Fruit fly (Drosophila melanogaster) whole organism, embryonic: ENCODE results near the gene CG7987.

ENCODE experiments used
- Aef1 ChIP-seq: fragments of 200-800 bp; sonication (Bioruptor generic); IDR thresholded peaks from 3 replicates; pipeline ENCODE4 v1.3.6; 2022; ENCODE audit warnings: missing biosample characterization, missing genetic modification characterization
- Asciz ChIP-seq: fragments of 200-800 bp; sonication (Bioruptor generic); optimal IDR thresholded peaks from 2 replicates; lab custom pipeline; 2017; ENCODE audit warnings: missing biosample characterization, mild to moderate bottlenecking, missing genetic modification characterization, missing genetic modification reagents
- B-H2 ChIP-seq: fragments of 200-800 bp; sonication (Bioruptor generic); optimal IDR thresholded peaks from 2 replicates; lab custom pipeline; 2018; ENCODE audit warnings: missing biosample characterization, mild to moderate bottlenecking, missing genetic modification characterization
- Bdp1 ChIP-seq: fragments of 200-800 bp; sonication (Bioruptor generic); optimal IDR thresholded peaks from 3 replicates; lab custom pipeline; 2016; ENCODE audit warnings: missing biosample characterization, missing genetic modification characterization
- CG10979 ChIP-seq: fragments of 200-800 bp; sonication (Bioruptor generic); optimal IDR thresholded peaks from 2 replicates; lab custom pipeline; 2018; ENCODE audit warnings: missing biosample characterization, mild to moderate bottlenecking, missing genetic modification characterization, moderate library complexity
- CG11723 ChIP-seq: fragments of 200-800 bp; sonication (Bioruptor generic); optimal IDR thresholded peaks from 2 replicates; lab custom pipeline; 2017; ENCODE audit warnings: missing biosample characterization, mild to moderate bottlenecking, missing genetic modification characterization
- CG12744 ChIP-seq: fragments of 200-800 bp; sonication (Bioruptor generic); optimal IDR thresholded peaks from 2 replicates; lab custom pipeline; 2016; ENCODE audit warnings: missing biosample characterization, missing genetic modification characterization
- CG15073 ChIP-seq: fragments of 200-800 bp; sonication (Bioruptor generic); optimal IDR thresholded peaks from 2 replicates; lab custom pipeline; 2016; ENCODE audit warnings: missing biosample characterization, missing genetic modification characterization
- CG16815 ChIP-seq: fragments of 200-800 bp; sonication (Bioruptor generic); optimal IDR thresholded peaks from 3 replicates; lab custom pipeline; 2017; ENCODE audit warnings: missing biosample characterization, mild to moderate bottlenecking, missing genetic modification characterization
- CG17361 ChIP-seq: fragments of 200-800 bp; sonication (Bioruptor generic); IDR thresholded peaks from 3 replicates; pipeline ENCODE4 v1.3.6; 2022; ENCODE audit warnings: missing biosample characterization, missing genetic modification characterization
- CG18011 ChIP-seq: fragments of 200-800 bp; sonication (Bioruptor generic); optimal IDR thresholded peaks from 2 replicates; lab custom pipeline; 2017; ENCODE audit warnings: missing biosample characterization, missing genetic modification characterization, mild to moderate bottlenecking, moderate library complexity, missing genotype
- CG18599 ChIP-seq: fragments of 200-800 bp; sonication (Bioruptor generic); optimal IDR thresholded peaks from 3 replicates; lab custom pipeline; 2017; ENCODE audit warnings: missing biosample characterization, missing genetic modification characterization, mild to moderate bottlenecking, moderate library complexity, missing genetic modification reagents
- CG3065 ChIP-seq: fragments of 200-800 bp; sonication (Bioruptor generic); optimal IDR thresholded peaks from 2 replicates; lab custom pipeline; 2016; ENCODE audit warnings: missing biosample characterization, missing genetic modification characterization
- CG32767 ChIP-seq: fragments of 200-800 bp; sonication (Bioruptor generic); IDR thresholded peaks from 2 replicates; pipeline ENCODE4 v1.3.6; 2022; ENCODE audit warnings: missing biosample characterization, missing genetic modification characterization
- CG42726 ChIP-seq: fragments of 200-800 bp; sonication (Bioruptor generic); IDR thresholded peaks from 2 replicates; pipeline ENCODE4 v1.3.6; 2022; ENCODE audit warnings: missing biosample characterization, missing genetic modification characterization; ENCODE audit not compliant: partially characterized antibody
- CG4820 ChIP-seq: fragments of 200-800 bp; sonication (Bioruptor generic); optimal IDR thresholded peaks from 3 replicates; lab custom pipeline; 2016; ENCODE audit warnings: missing biosample characterization, missing genetic modification characterization
- CG6689 ChIP-seq: fragments of 200-800 bp; sonication (Bioruptor generic); IDR thresholded peaks from 2 replicates; pipeline ENCODE4 v1.3.6; 2022; ENCODE audit warnings: missing biosample characterization, missing genetic modification characterization
- CTCF ChIP-seq: fragments of 200-800 bp; sonication (Bioruptor generic); optimal IDR thresholded peaks from 2 replicates; lab custom pipeline; 2017; ENCODE audit warnings: missing biosample characterization, mild to moderate bottlenecking, missing genetic modification characterization, moderate library complexity
- Dfd ChIP-seq, 2 experiments: fragments of >200 bp; optimal IDR thresholded peaks; 2 replicates each; lab custom pipeline; 2017; ENCODE audit warnings: missing biosample characterization in 2 of 2, missing genetic modification characterization in 2 of 2
- Gug ChIP-seq: fragments of 200-800 bp; sonication (Bioruptor generic); IDR thresholded peaks from 4 replicates; pipeline ENCODE4 v1.3.6; 2022; ENCODE audit warnings: missing biosample characterization, missing genetic modification characterization
- Hr39 ChIP-seq: fragments of >200 bp; optimal IDR thresholded peaks from 2 replicates; lab custom pipeline; 2017
- Mad ChIP-seq: fragments of 200-800 bp; sonication (Bioruptor generic); optimal IDR thresholded peaks from 2 replicates; lab custom pipeline; 2016; ENCODE audit warnings: missing biosample characterization, missing genetic modification characterization
- Meics ChIP-seq: fragments of 200-800 bp; sonication (Bioruptor generic); optimal IDR thresholded peaks from 2 replicates; lab custom pipeline; 2017; ENCODE audit warnings: missing biosample characterization, mild to moderate bottlenecking, missing genetic modification characterization
- Myb ChIP-seq: fragments of 200-800 bp; sonication (Bioruptor generic); optimal IDR thresholded peaks from 2 replicates; lab custom pipeline; 2016; ENCODE audit warnings: missing biosample characterization, missing genetic modification characterization
- NfI ChIP-seq: fragments of 200-800 bp; sonication (Bioruptor generic); optimal IDR thresholded peaks from 3 replicates; lab custom pipeline; 2018; ENCODE audit warnings: missing biosample characterization, mild to moderate bottlenecking, missing genetic modification characterization, moderate library complexity
- Rfx ChIP-seq: fragments of 200-800 bp; sonication (Bioruptor generic); IDR thresholded peaks from 2 replicates; pipeline ENCODE4 v1.3.6; 2022; ENCODE audit warnings: missing biosample characterization, missing genetic modification characterization
- Taf1 ChIP-seq: fragments of 200-800 bp; sonication (Bioruptor generic); IDR thresholded peaks from 2 replicates; pipeline ENCODE4 v1.3.6; 2022; ENCODE audit warnings: missing biosample characterization, missing genetic modification characterization
- Xbp1 ChIP-seq: fragments of 200-800 bp; sonication (Bioruptor generic); optimal IDR thresholded peaks from 3 replicates; lab custom pipeline; 2016; ENCODE audit warnings: missing biosample characterization, mild to moderate bottlenecking, missing genetic modification characterization
- ab ChIP-seq: fragments of 200-800 bp; sonication (Bioruptor generic); optimal IDR thresholded peaks from 2 replicates; lab custom pipeline; 2016; ENCODE audit warnings: missing biosample characterization, missing genetic modification characterization
- abd-A ChIP-seq: fragments of 200-800 bp; sonication (Bioruptor generic); optimal IDR thresholded peaks from 3 replicates; lab custom pipeline; 2019; ENCODE audit warnings: missing biosample characterization, mild to moderate bottlenecking, missing genetic modification characterization, moderate library complexity
- ato ChIP-seq: fragments of 200-800 bp; sonication (Bioruptor generic); IDR thresholded peaks from 2 replicates; pipeline ENCODE4 v1.3.6; 2022; ENCODE audit warnings: missing biosample characterization, missing genetic modification characterization; ENCODE audit not compliant: partially characterized antibody
- bbx ChIP-seq: fragments of 200-800 bp; sonication (Bioruptor generic); IDR thresholded peaks from 2 replicates; pipeline ENCODE4 v1.3.6; 2022; ENCODE audit warnings: missing biosample characterization, missing genetic modification characterization; ENCODE audit not compliant: partially characterized antibody
- bigmax ChIP-seq: fragments of 200-800 bp; sonication (Bioruptor generic); optimal IDR thresholded peaks from 2 replicates; lab custom pipeline; 2018; ENCODE audit warnings: missing biosample characterization, mild to moderate bottlenecking, missing genetic modification characterization
- ci ChIP-seq: fragments of 200-800 bp; sonication (Bioruptor generic); IDR thresholded peaks from 3 replicates; pipeline ENCODE4 v1.3.6; 2022; ENCODE audit warnings: missing biosample characterization, missing genetic modification characterization
- cwo ChIP-seq: fragments of 200-800 bp; sonication (Bioruptor generic); optimal IDR thresholded peaks from 3 replicates; lab custom pipeline; 2017; ENCODE audit warnings: missing biosample characterization, missing genetic modification characterization, mild to moderate bottlenecking, moderate library complexity, missing genetic modification reagents
- dimm ChIP-seq: fragments of 200-800 bp; sonication (Bioruptor generic); IDR thresholded peaks from 2 replicates; pipeline ENCODE4 v1.3.6; 2022; ENCODE audit warnings: missing biosample characterization, missing genetic modification characterization
- emc ChIP-seq: fragments of 200-800 bp; sonication (Bioruptor generic); optimal IDR thresholded peaks from 2 replicates; lab custom pipeline; 2016; ENCODE audit warnings: missing biosample characterization, missing genetic modification characterization
- eyg ChIP-seq: fragments of 200-800 bp; sonication (Bioruptor generic); optimal IDR thresholded peaks from 3 replicates; lab custom pipeline; 2016; ENCODE audit warnings: missing biosample characterization, missing genetic modification characterization
- gro ChIP-seq: fragments of 200-800 bp; sonication (Bioruptor generic); optimal IDR thresholded peaks from 2 replicates; lab custom pipeline; 2016; ENCODE audit warnings: missing biosample characterization, missing genetic modification characterization
- lab ChIP-seq: fragments of 200-800 bp; sonication (Bioruptor generic); optimal IDR thresholded peaks from 3 replicates; lab custom pipeline; 2017; ENCODE audit warnings: missing biosample characterization, missing genetic modification characterization, mild to moderate bottlenecking, moderate library complexity, missing genetic modification reagents
- lov ChIP-seq, 2 experiments: fragments of 200-800 bp in 1 of 2; fragments of >200 bp in 1 of 2; sonication (Bioruptor generic) in 1 of 2; IDR thresholded peaks in 1 of 2; optimal IDR thresholded peaks in 1 of 2; 2 replicates in 1 of 2; 3 replicates in 1 of 2; pipeline versions ENCODE4 v1.3.6 to Lab custom; 2017 to 2022; ENCODE audit warnings: missing biosample characterization in 1 of 2, missing genetic modification characterization in 1 of 2
- mam ChIP-seq: fragments of 200-800 bp; sonication (Bioruptor generic); optimal IDR thresholded peaks from 3 replicates; lab custom pipeline; 2016; ENCODE audit warnings: missing biosample characterization, missing genetic modification characterization
- org-1 ChIP-seq: fragments of 200-800 bp; sonication (Bioruptor generic); optimal IDR thresholded peaks from 2 replicates; lab custom pipeline; 2017; ENCODE audit warnings: missing biosample characterization, missing genetic modification characterization
- peb ChIP-seq: fragments of 200-800 bp; sonication (Bioruptor generic); IDR thresholded peaks from 2 replicates; pipeline ENCODE4 v1.3.6; 2022; ENCODE audit warnings: missing biosample characterization, missing genetic modification characterization
- pros ChIP-seq: fragments of 200-800 bp; sonication (Bioruptor generic); optimal IDR thresholded peaks from 3 replicates; lab custom pipeline; 2019; ENCODE audit warnings: missing biosample characterization, mild to moderate bottlenecking, missing genetic modification characterization, moderate library complexity
- sima ChIP-seq: fragments of 200-800 bp; sonication (Bioruptor generic); optimal IDR thresholded peaks from 2 replicates; lab custom pipeline; 2016; ENCODE audit warnings: missing biosample characterization, missing genetic modification characterization
- slp2 ChIP-seq: fragments of 200-800 bp; sonication (Bioruptor generic); optimal IDR thresholded peaks from 2 replicates; lab custom pipeline; 2016; ENCODE audit warnings: missing biosample characterization, missing genetic modification characterization
- so ChIP-seq: fragments of 200-800 bp; sonication (Bioruptor generic); IDR thresholded peaks from 3 replicates; pipeline ENCODE4 v1.3.6; 2022; ENCODE audit warnings: missing biosample characterization, missing genetic modification characterization
- tll ChIP-seq, 2 experiments: fragments of 200-800 bp in 1 of 2; fragments of >200 bp in 1 of 2; sonication (Bioruptor generic) in 1 of 2; optimal IDR thresholded peaks; 2 replicates each; lab custom pipeline; 2017 to 2019; ENCODE audit warnings: missing biosample characterization in 2 of 2, missing genetic modification characterization in 2 of 2, mild to moderate bottlenecking in 1 of 2, moderate library complexity in 1 of 2
- vvl ChIP-seq: fragments of 200-800 bp; sonication (Bioruptor generic); IDR thresholded peaks from 2 replicates; pipeline ENCODE4 v1.3.6; 2022; ENCODE audit warnings: missing biosample characterization, missing genetic modification characterization
- zfh2 ChIP-seq: fragments of 200-800 bp; sonication (Bioruptor generic); optimal IDR thresholded peaks from 2 replicates; lab custom pipeline; 2016; ENCODE audit warnings: missing biosample characterization, missing genetic modification characterization

Gene CG7987

DNA sequence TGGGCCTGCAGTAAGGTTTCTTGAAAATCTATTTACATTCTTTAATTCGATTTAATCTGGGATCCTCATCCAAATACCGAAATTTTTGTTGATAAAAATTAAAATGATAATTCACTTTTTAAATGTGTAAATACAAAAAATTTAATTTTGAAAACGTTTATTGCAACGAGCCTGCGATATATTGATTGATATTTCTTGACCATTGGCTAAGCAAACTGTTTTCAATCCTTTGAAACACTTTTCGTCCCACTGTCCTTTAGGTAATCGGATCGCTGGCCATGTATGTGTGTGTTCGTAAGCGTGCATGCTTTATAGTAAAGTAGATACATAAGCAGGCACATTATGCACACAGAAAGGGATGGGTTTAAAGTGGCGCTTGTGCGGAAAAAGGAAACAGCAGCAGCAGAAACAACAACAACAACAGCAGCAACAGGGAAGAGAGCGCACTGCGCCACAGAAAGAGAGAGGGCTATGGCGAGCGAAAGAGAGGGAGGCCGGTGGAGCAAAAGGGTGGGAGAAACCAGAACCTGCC is 48.5 kb upstream of the CG7987 start (continued):
- TF ChIP-seq dimm = no peak
- no peak for TF ChIP-seq Bdp1
- TF ChIP-seq bbx (GFP tag; lab: Robert Waterston, UW) = no peak
- peak; percentile 0 for TF ChIP-seq mam (GFP tag; lab: Kevin White, UChicago)
- TF ChIP-seq slp2 (GFP tag; lab: Kevin White, UChicago) = no peak
- TF ChIP-seq NfI (GFP tag; lab: Kevin White, UChicago) = no peak
- TF ChIP-seq CTCF (GFP tag; lab: Kevin White, UChicago) = no peak
- peak; percentile 75; the same call in 2 of the 3 replicates for TF ChIP-seq CG17361 (GFP tag; lab: Robert Waterston, UW)
- TF ChIP-seq Meics (GFP tag; lab: Kevin White, UChicago) = no peak
- peak; percentile 62 for TF ChIP-seq CG10979 (tag; lab: Kevin White, UChicago)
- no peak for TF ChIP-seq bigmax (GFP tag; lab: Kevin White, UChicago)
- peak; percentile 61 for TF ChIP-seq CG6689 (GFP tag; lab: Robert Waterston, UW)
- TF ChIP-seq Mad = peak; percentile 36
- no peak for TF ChIP-seq tll (GFP tag; optimal IDR thresholded peaks at IDR 0.05; lab: Kevin White, UChicago)
- TF ChIP-seq lab (GFP tag; lab: Kevin White, UChicago) = no peak
- TF ChIP-seq gro = no peak
- TF ChIP-seq CG42726 = no peak
- TF ChIP-seq Myb = no peak
- TF ChIP-seq pros = no peak
- TF ChIP-seq lov (optimal IDR thresholded peaks at IDR 0.05; lab: Kevin White, UChicago) = no peak
- TF ChIP-seq lov (GFP tag; IDR thresholded peaks at IDR 0.05; lab: Robert Waterston, UW) = no peak
- TF ChIP-seq Rfx (GFP tag; lab: Robert Waterston, UW) = no peak
- TF ChIP-seq Dfd (GFP tag; optimal IDR thresholded peaks at IDR 0.05; lab: Kevin White, UChicago) = no peak
- peak; percentile 44 for TF ChIP-seq CG3065 (GFP tag; lab: Kevin White, UChicago)
- TF ChIP-seq CG12744 (GFP tag; lab: Kevin White, UChicago) = no peak
- TF ChIP-seq CG4820 (GFP tag; lab: Kevin White, UChicago) = no peak
- no peak for TF ChIP-seq ato (GFP tag; lab: Robert Waterston, UW)
- no peak for TF ChIP-seq sima (GFP tag; lab: Kevin White, UChicago)
- TF ChIP-seq CG32767 = no peak
- no peak for TF ChIP-seq abd-A (tag; lab: Kevin White, UChicago)
- no peak for TF ChIP-seq CG11723 (GFP tag; lab: Kevin White, UChicago)
- peak; percentile 59; the same call in 1 of the 2 replicates for TF ChIP-seq vvl
- 0 out of 3 replicates have a peak, but pooled peaks have one; percentile 24 for TF ChIP-seq ci (GFP tag; lab: Robert Waterston, UW)
- TF ChIP-seq Hr39 (lab: Kevin White, UChicago) = no peak
- no peak for TF ChIP-seq so (GFP tag; lab: Robert Waterston, UW)
- TF ChIP-seq eyg (GFP tag; lab: Kevin White, UChicago) = no peak
- TF ChIP-seq Taf1 (GFP tag; lab: Robert Waterston, UW) = no peak
- no peak for TF ChIP-seq CG15073 (GFP tag; lab: Kevin White, UChicago)
- no peak for TF ChIP-seq Asciz (GFP tag; lab: Kevin White, UChicago)
- no peak for TF ChIP-seq zfh2 (GFP tag; lab: Kevin White, UChicago)
- TF ChIP-seq emc (GFP tag; lab: Kevin White, UChicago) = no peak
- no peak for TF ChIP-seq CG18599 (GFP tag; lab: Kevin White, UChicago)
- no peak for TF ChIP-seq Aef1 (GFP tag; lab: Robert Waterston, UW)
- no peak for TF ChIP-seq B-H2 (GFP tag; lab: Kevin White, UChicago)
- no peak for TF ChIP-seq CG18011 (GFP tag; lab: Kevin White, UChicago)
- no peak for TF ChIP-seq ab (GFP tag; lab: Kevin White, UChicago)
- TF ChIP-seq CG16815 (GFP tag; lab: Kevin White, UChicago) = peak; percentile 78
- no peak for TF ChIP-seq cwo
- TF ChIP-seq org-1 = peak; percentile 37
- TF ChIP-seq Xbp1 (GFP tag; lab: Kevin White, UChicago) = peak; percentile 50
- peak; percentile 13; the same call in 1 of the 2 replicates for TF ChIP-seq peb (GFP tag; lab: Robert Waterston, UW)
- 0 out of 4 replicates have a peak, but pooled peaks have one; percentile 5 for TF ChIP-seq Gug
